Fruit fly (Drosophila melanogaster) whole organism, embryonic: ENCODE measurements around the gene CG15515.

Source experiments
- CG17359 ChIP-seq: fragments of 200-800 bp; sonication (Bioruptor generic); optimal IDR thresholded peaks from 3 replicates; lab custom pipeline; 2018; ENCODE audit warnings: missing biosample characterization, mild to moderate bottlenecking, missing genetic modification characterization, moderate library complexity
- pan ChIP-seq, 4 experiments: fragments of >200 bp in 3 of 4; fragments of 200-800 bp in 1 of 4; sonication (Bioruptor generic) in 1 of 4; optimal IDR thresholded peaks in 3 of 4; IDR thresholded peaks in 1 of 4; 2 replicates each; pipeline versions ENCODE4 v1.3.6 to Lab custom; 2017 to 2022; ENCODE audit warnings: missing biosample characterization in 2 of 4, missing genetic modification characterization in 2 of 4, mixed read lengths in 1 of 4

dm6 chr3R:29933007-29933464 lies 27.8 kb downstream of the CG15515 start, which contains the start of the genes Cog7, CG42557 and CG42558:
- TF ChIP-seq pan (optimal IDR thresholded peaks at IDR 0.05; lab: Kevin White, UChicago) (no peak), pan (GFP tag; optimal IDR thresholded peaks at IDR 0.05 in 1 of 2, IDR thresholded peaks at IDR 0.05 in 1 of 2) (no peak), CG17359 (tag; lab: Kevin White, UChicago) (no peak)
